Worm (Caenorhabditis elegans) whole organism, L4 larva: ENCODE measurements around the gene srz-66.

Source experiments
- F10B5.3 ChIP-seq: sonication (generic microtip); optimal IDR thresholded peaks from 2 replicates; lab custom pipeline; 2016; ENCODE audit warnings: mild to moderate bottlenecking, missing genetic modification characterization, missing compliant biosample characterization
- F26F4.8 ChIP-seq: fragments of 200-800 bp; sonication (Bioruptor generic); conservative IDR thresholded peaks from 2 replicates; pipeline ENCODE4 v1.3.6; 2022; ENCODE audit warnings: missing genetic modification characterization, missing compliant biosample characterization
- F37D6.2 ChIP-seq: sonication (generic microtip); optimal IDR thresholded peaks from 2 replicates; lab custom pipeline; 2016; ENCODE audit warnings: mild to moderate bottlenecking, missing genetic modification characterization, missing compliant biosample characterization
- Y75B8A.6 ChIP-seq: fragments of 200-800 bp; sonication (Bioruptor generic); IDR thresholded peaks from 2 replicates; pipeline ENCODE4 v1.3.6; 2022; ENCODE audit warnings: missing genetic modification reagents, missing genetic modification characterization, missing compliant biosample characterization
- ZK337.2 ChIP-seq: fragments of 200-800 bp; sonication (Bioruptor generic); IDR thresholded peaks from 2 replicates; pipeline ENCODE4 v1.3.6; 2022; ENCODE audit warnings: missing genetic modification reagents, missing genetic modification characterization, missing compliant biosample characterization
- ceh-32 ChIP-seq: sonication (generic microtip); optimal IDR thresholded peaks from 2 replicates; lab custom pipeline; 2016; ENCODE audit warnings: mild to moderate bottlenecking, missing genetic modification characterization, missing compliant biosample characterization; ENCODE audit not compliant: poor library complexity
- ctbp-1 ChIP-seq: fragments of 200-800 bp; sonication (Bioruptor generic); IDR thresholded peaks from 2 replicates; pipeline ENCODE4 v1.3.6; 2022; ENCODE audit warnings: missing genetic modification reagents, missing genetic modification characterization, missing compliant biosample characterization
- daf-16 ChIP-seq, 3 experiments: sonication (generic microtip); optimal IDR thresholded peaks; 2 replicates each; lab custom pipeline; 2016 to 2017; ENCODE audit warnings: missing genetic modification characterization in 3 of 3, missing genetic modification reagents in 3 of 3, mild to moderate bottlenecking in 2 of 3, missing compliant biosample characterization in 2 of 3, missing biosample characterization in 1 of 3, moderate library complexity in 1 of 3
- daf-8 ChIP-seq: fragments of 200-800 bp; sonication (Bioruptor generic); IDR thresholded peaks from 2 replicates; pipeline ENCODE4 v1.3.6; 2022; ENCODE audit warnings: missing genetic modification characterization, missing compliant biosample characterization
- dmd-6 ChIP-seq: fragments of 200-800 bp; sonication (Bioruptor generic); IDR thresholded peaks from 2 replicates; pipeline ENCODE4 v1.3.6; 2022; ENCODE audit warnings: missing genetic modification reagents, missing genetic modification characterization, missing compliant biosample characterization
- dpl-1 ChIP-seq: fragments of 150-350 bp; optimal IDR thresholded peaks from 2 replicates; lab custom pipeline; 2014; ENCODE audit warnings: missing biosample characterization, missing genetic modification reagents, missing genetic modification characterization
- duxl-1 ChIP-seq: sonication (generic microtip); optimal IDR thresholded peaks from 2 replicates; lab custom pipeline; 2016; ENCODE audit warnings: mild to moderate bottlenecking, missing genetic modification characterization, moderate library complexity, missing compliant biosample characterization; ENCODE audit not compliant: poor library complexity
- egl-27 ChIP-seq: sonication (generic microtip); optimal IDR thresholded peaks from 3 replicates; lab custom pipeline; 2017; ENCODE audit warnings: missing biosample characterization, missing genetic modification reagents, missing genetic modification characterization
- fos-1 ChIP-seq: fragments of 150-350 bp; optimal IDR thresholded peaks from 2 replicates; lab custom pipeline; 2014; ENCODE audit warnings: missing biosample characterization, missing genetic modification characterization
- hlh-11 ChIP-seq: fragments of 200-800 bp; sonication (Bioruptor generic); optimal IDR thresholded peaks from 2 replicates; lab custom pipeline; 2018; ENCODE audit warnings: mild to moderate bottlenecking, missing genetic modification characterization, missing compliant biosample characterization
- lim-7 ChIP-seq: fragments of 200-800 bp; sonication (Bioruptor generic); IDR thresholded peaks from 2 replicates; pipeline ENCODE4 v1.3.6; 2022; ENCODE audit warnings: missing genetic modification characterization, missing compliant biosample characterization
- lin-1 ChIP-seq: fragments of 200-800 bp; sonication (Bioruptor generic); IDR thresholded peaks from 2 replicates; pipeline ENCODE4 v1.3.6; 2022; ENCODE audit warnings: missing genetic modification reagents, missing genetic modification characterization, missing compliant biosample characterization
- lin-13 ChIP-seq: fragments of 150-350 bp; optimal IDR thresholded peaks from 2 replicates; lab custom pipeline; 2014; ENCODE audit warnings: missing biosample characterization, missing genetic modification reagents, missing genetic modification characterization
- lin-29 ChIP-seq: fragments of 200-800 bp; sonication (Bioruptor generic); IDR thresholded peaks from 2 replicates; pipeline ENCODE4 v1.3.6; 2022; ENCODE audit warnings: missing genetic modification reagents, missing genetic modification characterization, missing compliant biosample characterization
- lin-38 ChIP-seq: fragments of 200-800 bp; sonication (Bioruptor generic); IDR thresholded peaks from 2 replicates; pipeline ENCODE4 v1.3.6; 2022; ENCODE audit warnings: missing genetic modification reagents, missing genetic modification characterization, missing compliant biosample characterization
- mep-1 ChIP-seq: fragments of 150-350 bp; sonication (generic microtip); optimal IDR thresholded peaks from 3 replicates; lab custom pipeline; 2014; ENCODE audit warnings: missing biosample characterization, missing genetic modification characterization
- mxl-3 ChIP-seq: fragments of 200-800 bp; sonication (Bioruptor generic); optimal IDR thresholded peaks from 2 replicates; lab custom pipeline; 2018; ENCODE audit warnings: mild to moderate bottlenecking, missing genetic modification characterization, missing compliant biosample characterization
- nhr-102 ChIP-seq: sonication (generic microtip); optimal IDR thresholded peaks from 2 replicates; lab custom pipeline; 2016; ENCODE audit warnings: mild to moderate bottlenecking, missing genetic modification characterization, moderate library complexity, missing compliant biosample characterization
- nhr-111 ChIP-seq: fragments of 200-800 bp; sonication (Bioruptor generic); optimal IDR thresholded peaks from 2 replicates; lab custom pipeline; 2018; ENCODE audit warnings: mild to moderate bottlenecking, missing genetic modification characterization, missing compliant biosample characterization
- nhr-42 ChIP-seq: fragments of 200-800 bp; sonication (Bioruptor generic); IDR thresholded peaks from 2 replicates; pipeline ENCODE4 v1.3.6; 2022; ENCODE audit warnings: missing genetic modification characterization, missing compliant biosample characterization
- nhr-48 ChIP-seq: sonication (generic microtip); optimal IDR thresholded peaks from 2 replicates; lab custom pipeline; 2016; ENCODE audit warnings: mild to moderate bottlenecking, missing genetic modification characterization, missing compliant biosample characterization
- nhr-76 ChIP-seq: fragments of 150-350 bp; optimal IDR thresholded peaks from 2 replicates; lab custom pipeline; 2014; ENCODE audit warnings: missing biosample characterization, missing genetic modification characterization
- pha-4 ChIP-seq, 2 experiments: fragments of 150-350 bp in 1 of 2; fragments of 200-800 bp in 1 of 2; sonication (Bioruptor generic) in 1 of 2; IDR thresholded peaks in 1 of 2; optimal IDR thresholded peaks in 1 of 2; 2 replicates each; pipeline versions ENCODE4 v1.3.6 to Lab custom; 2014 to 2022; ENCODE audit warnings: missing genetic modification characterization in 2 of 2, missing genetic modification reagents in 2 of 2, missing biosample characterization in 1 of 2, missing compliant biosample characterization in 1 of 2
- php-3 ChIP-seq: fragments of 200-800 bp; sonication (Bioruptor generic); IDR thresholded peaks from 2 replicates; pipeline ENCODE4 v1.3.6; 2022; ENCODE audit warnings: missing genetic modification reagents, missing genetic modification characterization, missing compliant biosample characterization
- rbr-2 ChIP-seq: sonication (generic microtip); optimal IDR thresholded peaks from 2 replicates; lab custom pipeline; 2016; ENCODE audit warnings: missing genotype, missing genetic modification characterization, missing compliant biosample characterization
- saeg-2 ChIP-seq: fragments of 200-800 bp; sonication (Bioruptor generic); IDR thresholded peaks from 2 replicates; pipeline ENCODE4 v1.3.6; 2022; ENCODE audit warnings: missing genetic modification reagents, missing genetic modification characterization, missing compliant biosample characterization
- snpc-4 ChIP-seq: fragments of 150-350 bp; optimal IDR thresholded peaks from 2 replicates; lab custom pipeline; 2014; ENCODE audit warnings: missing biosample characterization, missing genetic modification characterization
- spr-3 ChIP-seq: fragments of 200-800 bp; sonication (Bioruptor generic); optimal IDR thresholded peaks from 2 replicates; lab custom pipeline; 2018; ENCODE audit warnings: mild to moderate bottlenecking, missing genetic modification characterization, missing compliant biosample characterization
- tag-97 ChIP-seq: fragments of 200-800 bp; sonication (Bioruptor generic); IDR thresholded peaks from 2 replicates; pipeline ENCODE4 v1.3.6; 2022; ENCODE audit warnings: missing genetic modification characterization, missing compliant biosample characterization
- tra-1 ChIP-seq: fragments of 200-800 bp; sonication (Bioruptor generic); IDR thresholded peaks from 2 replicates; pipeline ENCODE4 v1.3.6; 2022; ENCODE audit warnings: missing genetic modification reagents, missing genetic modification characterization, missing compliant biosample characterization
- unc-39 ChIP-seq: sonication (generic microtip); optimal IDR thresholded peaks from 2 replicates; lab custom pipeline; 2017; ENCODE audit warnings: missing biosample characterization, missing genetic modification characterization
- vab-7 ChIP-seq: fragments of 200-800 bp; sonication (Bioruptor generic); IDR thresholded peaks from 2 replicates; pipeline ENCODE4 v1.3.6; 2022; ENCODE audit warnings: missing genetic modification reagents, missing genetic modification characterization, missing compliant biosample characterization
- zip-11 ChIP-seq: fragments of 200-800 bp; sonication (Bioruptor generic); IDR thresholded peaks from 2 replicates; pipeline ENCODE4 v1.3.6; 2022; ENCODE audit warnings: missing genetic modification characterization, missing compliant biosample characterization
- zip-2 ChIP-seq: fragments of 150-350 bp; optimal IDR thresholded peaks from 2 replicates; lab custom pipeline; 2014; ENCODE audit warnings: missing biosample characterization, missing genetic modification characterization
- ztf-7 ChIP-seq: fragments of 150-350 bp; optimal IDR thresholded peaks from 2 replicates; lab custom pipeline; 2014; ENCODE audit warnings: missing biosample characterization, missing genetic modification characterization

Gene srz-66

ce11 chrV:17173738-17174137 is 6.4 kb upstream of the srz-66 start, which contains the start of gene srbc-25:
TSS of gene srbc-25 (plus strand) at chrV:17174038.
- no peak for TF ChIP-seq fos-1 (tag; lab: Kevin White, UChicago)
- no peak for TF ChIP-seq egl-27 (tag; lab: Kevin White, UChicago)
- TF ChIP-seq vab-7 (GFP tag; lab: Robert Waterston, UW): no peak
- no peak for TF ChIP-seq pha-4 (GFP tag; IDR thresholded peaks at IDR 0.05; lab: Robert Waterston, UW)
- TF ChIP-seq pha-4 (tag; optimal IDR thresholded peaks at IDR 0.05; lab: Kevin White, UChicago): no peak
- no peak for TF ChIP-seq php-3 (GFP tag; lab: Robert Waterston, UW)
- TF ChIP-seq nhr-48 (tag; lab: Kevin White, UChicago): no peak
- no peak for TF ChIP-seq mep-1 (tag; lab: Kevin White, UChicago)
- no peak for TF ChIP-seq ZK337.2 (GFP tag; lab: Robert Waterston, UW)
- no peak for TF ChIP-seq F10B5.3 (tag; lab: Kevin White, UChicago)
- TF ChIP-seq lim-7 (GFP tag; lab: Robert Waterston, UW): no peak

ce11 chrV:17171551-17171950 is 4.2 kb upstream of the srz-66 start, which contains the start of gene srbc-26:
TSS of gene srbc-26 (plus strand) at chrV:17171851.
- TF ChIP-seq nhr-42 (GFP tag; lab: Robert Waterston, UW): no peak
- no peak for TF ChIP-seq daf-16 (GFP tag; optimal IDR thresholded peaks at IDR 0.05; lab: Kevin White, UChicago)
- TF ChIP-seq daf-16 (tag; optimal IDR thresholded peaks at IDR 0.05; lab: Kevin White, UChicago): no peak
- no peak for TF ChIP-seq ceh-32 (tag; lab: Kevin White, UChicago)
- TF ChIP-seq Y75B8A.6: no peak
- no peak for TF ChIP-seq ztf-7
- TF ChIP-seq lin-13: no peak
- TF ChIP-seq hlh-11 (tag; lab: Kevin White, UChicago): no peak
- TF ChIP-seq nhr-111 (GFP tag; lab: Kevin White, UChicago): no peak
- TF ChIP-seq nhr-48 (tag; lab: Kevin White, UChicago): no peak
- no peak for TF ChIP-seq dpl-1
- TF ChIP-seq saeg-2 (GFP tag; lab: Robert Waterston, UW): no peak
- TF ChIP-seq rbr-2 (tag; lab: Kevin White, UChicago): no peak
- no peak for TF ChIP-seq F26F4.8 (GFP tag; lab: Robert Waterston, UW)
- no peak for TF ChIP-seq zip-2 (tag; lab: Kevin White, UChicago)

ce11 chrV:17170822-17171221 is 3.5 kb upstream of the srz-66 start, which contains the start of gene srw-51:
TSS of gene srw-51 (minus strand) at chrV:17170922.
- TF ChIP-seq lin-38 (GFP tag; lab: Robert Waterston, UW) (no peak), zip-11 (GFP tag; lab: Robert Waterston, UW) (no peak), fos-1 (tag; lab: Kevin White, UChicago) (no peak), snpc-4 (no peak), ctbp-1 (GFP tag; lab: Robert Waterston, UW) (no peak), mxl-3 (GFP tag; lab: Kevin White, UChicago) (no peak), dmd-6 (GFP tag; lab: Robert Waterston, UW) (no peak), tra-1 (GFP tag; lab: Robert Waterston, UW) (no peak), duxl-1 (tag; lab: Kevin White, UChicago) (no peak), daf-16 (GFP tag; optimal IDR thresholded peaks at IDR 0.05; lab: Kevin White, UChicago) (no peak), daf-16 (tag; optimal IDR thresholded peaks at IDR 0.05; lab: Kevin White, UChicago) (no peak)
- TF ChIP-seq, all 104 proteins: peak for 0

- TF ChIP-seq lin-29: no peak
- TF ChIP-seq unc-39 (tag; lab: Kevin White, UChicago): no peak
- no peak for TF ChIP-seq daf-8
- no peak for TF ChIP-seq F26F4.8 (GFP tag; lab: Robert Waterston, UW)
- TF ChIP-seq tag-97 (GFP tag; lab: Robert Waterston, UW): no peak
- no peak for TF ChIP-seq lin-1 (GFP tag; lab: Robert Waterston, UW)
- TF ChIP-seq nhr-102 (tag; lab: Kevin White, UChicago): no peak
- TF ChIP-seq zip-2 (tag; lab: Kevin White, UChicago): no peak
- TF ChIP-seq rbr-2 (tag; lab: Kevin White, UChicago): no peak
- no peak for TF ChIP-seq spr-3 (GFP tag; lab: Kevin White, UChicago)
- TF ChIP-seq F37D6.2: no peak
- no peak for TF ChIP-seq duxl-1 (tag; lab: Kevin White, UChicago)
- TF ChIP-seq nhr-76 (tag; lab: Kevin White, UChicago): no peak
Measured at ce11 chrV:17165409-17165808, 1.9 kb downstream of the srz-66 start, which contains the start of gene srh-102. TSS of gene srh-102 (minus strand) at chrV:17165509.
